Worm (Caenorhabditis elegans): Measurements from ENCODE around the gene skpo-2.
"Not testable (repeated sequence)": the region's sequence is repeated elsewhere in the genome, so short reads cannot be mapped to it uniquely, and the experiment has no call there.

Gene skpo-2

ce11 chrII:3470549-3470948, 34.2 kb upstream of the skpo-2 start, which contains the start of gene Y49F6B.20:
Gene Y49F6B.20 (minus strand): TSS chrII:3470649.
- no peak for TF ChIP-seq unc-120 (tag; optimal IDR thresholded peaks at IDR 0.05; ENCODE audit: poor library complexity, severe bottlenecking)
- no peak for TF ChIP-seq ceh-43 (GFP tag; optimal IDR thresholded peaks at IDR 0.05)
- no peak for TF ChIP-seq nhr-237 (tag; optimal IDR thresholded peaks at IDR 0.05)
- no peak for TF ChIP-seq sptf-1 (tag; optimal IDR thresholded peaks at IDR 0.05)
- no peak for TF ChIP-seq mab-5 (tag; optimal IDR thresholded peaks at IDR 0.05)
- TF ChIP-seq nhr-12 (tag; optimal IDR thresholded peaks at IDR 0.05): no peak
- no peak for TF ChIP-seq zip-8 (tag; optimal IDR thresholded peaks at IDR 0.05)
- TF ChIP-seq snpc-4 (tag; optimal IDR thresholded peaks at IDR 0.05): no peak
- TF ChIP-seq lin-32 (GFP tag; optimal IDR thresholded peaks at IDR 0.05): no peak
- TF ChIP-seq nhr-76 (tag; optimal IDR thresholded peaks at IDR 0.05): no peak
- TF ChIP-seq sem-2 (GFP tag; optimal IDR thresholded peaks at IDR 0.05): no peak
- no peak for TF ChIP-seq mep-1 (tag; optimal IDR thresholded peaks at IDR 0.05)
- TF ChIP-seq ham-2 (GFP tag; optimal IDR thresholded peaks at IDR 0.05): no peak
- TF ChIP-seq bed-3 (GFP tag; optimal IDR thresholded peaks at IDR 0.05): no peak
- no peak for TF ChIP-seq tbx-8 (GFP tag; optimal IDR thresholded peaks at IDR 0.05)
- TF ChIP-seq elt-1 (tag; optimal IDR thresholded peaks at IDR 0.05; ENCODE audit: borderline replicate concordance, insufficient read depth): no peak

ce11 chrII:3464580-3464979, 28.3 kb upstream of the skpo-2 start, which contains the start of gene C16C8.10:
Gene C16C8.10 (minus strand): TSS chrII:3464680.
- not testable (repeated sequence) for TF ChIP-seq ces-1 (GFP tag; optimal IDR thresholded peaks at IDR 0.05); M03D4.4 (tag; optimal IDR thresholded peaks at IDR 0.05); unc-120 (tag; optimal IDR thresholded peaks at IDR 0.05; ENCODE audit: poor library complexity, severe bottlenecking)

- TF ChIP-seq nhr-2 (tag; optimal IDR thresholded peaks at IDR 0.05) (no peak), ham-2 (GFP tag; optimal IDR thresholded peaks at IDR 0.05) (no peak), cnd-1 (tag; optimal IDR thresholded peaks at IDR 0.05) (no peak), zip-8 (tag; optimal IDR thresholded peaks at IDR 0.05) (no peak), elt-1 (tag; optimal IDR thresholded peaks at IDR 0.05; ENCODE audit: borderline replicate concordance, insufficient read depth) (no peak), mab-5 (tag; optimal IDR thresholded peaks at IDR 0.05) (no peak), drap-1 (GFP tag; optimal IDR thresholded peaks at IDR 0.05) (no peak), blmp-1 (tag; optimal IDR thresholded peaks at IDR 0.05) (no peak), ceh-39 (tag; optimal IDR thresholded peaks at IDR 0.05) (no peak), tbx-8 (GFP tag; optimal IDR thresholded peaks at IDR 0.05) (no peak), nhr-28 (tag; optimal IDR thresholded peaks at IDR 0.05) (no peak), nhr-237 (tag; optimal IDR thresholded peaks at IDR 0.05) (no peak), unc-39 (tag; optimal IDR thresholded peaks at IDR 0.05) (no peak), pha-4 (tag; optimal IDR thresholded peaks at IDR 0.05) (no peak), ztf-11 (tag; optimal IDR thresholded peaks at IDR 0.05) (no peak), sem-2 (GFP tag; optimal IDR thresholded peaks at IDR 0.05) (no peak), ceh-83 (GFP tag; optimal IDR thresholded peaks at IDR 0.05) (no peak), elt-3 (tag; optimal IDR thresholded peaks at IDR 0.05) (no peak)
Observed at ce11 chrII:3463097-3463496, 26.8 kb upstream of the skpo-2 start, which contains the start of gene C16C8.9. Gene C16C8.9 (minus strand): TSS chrII:3463197.

ce11 chrII:3461586-3461985, 25.3 kb upstream of the skpo-2 start, which contains the start of gene C16C8.8:
Gene C16C8.8 (minus strand): TSS chrII:3461686.
- no peak for TF ChIP-seq ham-2 (GFP tag; optimal IDR thresholded peaks at IDR 0.05)
- TF ChIP-seq mls-2 (tag; optimal IDR thresholded peaks at IDR 0.05): no peak
- no peak for TF ChIP-seq ztf-11 (tag; optimal IDR thresholded peaks at IDR 0.05)
- TF ChIP-seq cnd-1 (tag; optimal IDR thresholded peaks at IDR 0.05): no peak
- TF ChIP-seq unc-120 (tag; optimal IDR thresholded peaks at IDR 0.05; ENCODE audit: poor library complexity, severe bottlenecking): no peak
- no peak for TF ChIP-seq ceh-43 (GFP tag; optimal IDR thresholded peaks at IDR 0.05)
- no peak for TF ChIP-seq lin-13 (tag; optimal IDR thresholded peaks at IDR 0.05)
- TF ChIP-seq elt-3 (tag; optimal IDR thresholded peaks at IDR 0.05): no peak
- no peak for TF ChIP-seq zip-8 (tag; optimal IDR thresholded peaks at IDR 0.05)
- TF ChIP-seq lin-32 (GFP tag; optimal IDR thresholded peaks at IDR 0.05): no peak
- no peak for TF ChIP-seq mep-1 (tag; optimal IDR thresholded peaks at IDR 0.05)
- no peak for TF ChIP-seq tbx-8 (GFP tag; optimal IDR thresholded peaks at IDR 0.05)
- TF ChIP-seq blmp-1 (tag; optimal IDR thresholded peaks at IDR 0.05): no peak
- TF ChIP-seq drap-1 (GFP tag; optimal IDR thresholded peaks at IDR 0.05): no peak
- no peak for TF ChIP-seq unc-39 (tag; optimal IDR thresholded peaks at IDR 0.05)
- TF ChIP-seq flh-1 (GFP tag; optimal IDR thresholded peaks at IDR 0.05): no peak
- no peak for TF ChIP-seq M03D4.4 (tag; optimal IDR thresholded peaks at IDR 0.05)
- TF ChIP-seq ceh-83 (GFP tag; optimal IDR thresholded peaks at IDR 0.05): no peak
- no peak for TF ChIP-seq snpc-4 (tag; optimal IDR thresholded peaks at IDR 0.05)

All from whole organism, mixed stage, embryonic.